Worm (Caenorhabditis elegans): Measurements from ENCODE around the gene srm-3.

Gene srm-3

DNA sequence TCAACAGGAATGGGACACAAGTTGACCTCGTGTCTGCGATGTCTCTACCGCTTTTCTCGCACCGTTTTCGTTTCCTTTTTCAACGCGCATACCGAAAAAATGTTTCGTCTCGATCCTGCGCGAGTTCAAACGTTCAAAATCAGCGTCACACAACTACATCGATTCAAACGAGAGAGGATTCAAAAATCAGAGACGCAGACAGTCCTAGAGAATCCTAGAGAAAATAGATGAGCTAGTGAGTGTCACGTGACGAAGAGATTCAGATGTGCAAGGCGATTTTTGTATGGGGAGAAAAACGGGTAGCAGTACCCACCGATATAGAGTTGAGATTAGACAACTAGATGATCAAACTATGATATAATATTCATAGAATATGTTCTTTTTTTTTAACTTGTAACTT lies 21.2 kb downstream of the srm-3 start (continued):
- peak; percentile 26 for TF ChIP-seq lin-13 (GFP tag; optimal IDR thresholded peaks at IDR 0.05)
- TF ChIP-seq nhr-129 (tag; optimal IDR thresholded peaks at IDR 0.05), result peak; percentile 65
- TF ChIP-seq zag-1 (tag; optimal IDR thresholded peaks at IDR 0.05), result no peak
- no peak for TF ChIP-seq peb-1 (tag; optimal IDR thresholded peaks at IDR 0.05)
- TF ChIP-seq F13H6.1 (tag; optimal IDR thresholded peaks at IDR 0.05), result peak; percentile 9
- TF ChIP-seq lin-39 (tag; optimal IDR thresholded peaks at IDR 0.05), result no peak
- TF ChIP-seq ceh-16 (tag; optimal IDR thresholded peaks at IDR 0.05), result no peak
- no peak for TF ChIP-seq ama-1 (optimal IDR thresholded peaks at IDR 0.05)
- no peak for TF ChIP-seq C34F6.9 (tag; optimal IDR thresholded peaks at IDR 0.05)
- peak; percentile 68 for TF ChIP-seq gmeb-1 (tag; optimal IDR thresholded peaks at IDR 0.05)
- TF ChIP-seq dmd-4 (tag; optimal IDR thresholded peaks at IDR 0.05), result no peak
- TF ChIP-seq blmp-1 (tag; optimal IDR thresholded peaks at IDR 0.05; ENCODE audit: insufficient read depth), result peak; percentile 61
- peak; percentile 81 for TF ChIP-seq nhr-21 (tag; optimal IDR thresholded peaks at IDR 0.05)

DNA sequence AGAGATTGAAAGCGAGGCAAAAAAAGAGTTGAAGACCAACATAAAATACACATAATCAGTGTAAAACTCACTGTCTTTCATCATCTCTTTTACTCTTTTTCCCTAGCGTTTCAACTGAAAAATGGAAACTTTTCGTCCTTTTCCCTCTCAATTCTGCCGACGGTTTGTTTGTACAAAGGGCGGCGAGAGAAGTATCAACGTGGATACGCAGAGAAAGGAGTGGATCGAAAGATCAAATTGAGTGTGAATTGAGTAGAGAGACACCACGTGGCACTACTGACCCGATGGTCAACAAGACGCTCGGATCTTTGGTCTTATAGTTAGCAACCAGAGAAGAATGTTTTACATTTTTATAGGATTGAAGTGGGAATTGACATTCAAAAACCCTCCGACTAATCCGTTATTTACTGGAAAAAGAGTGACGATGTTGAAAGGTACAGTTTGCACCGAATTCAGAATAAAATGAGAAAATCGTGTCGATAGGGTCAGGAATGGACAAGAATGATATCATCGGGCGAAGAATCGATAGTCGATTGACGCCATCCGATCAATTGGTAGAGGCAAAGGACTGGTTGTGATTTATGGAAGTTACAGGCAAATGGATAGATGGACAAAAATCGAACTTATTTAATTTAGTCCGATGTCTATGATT lies 22.3 kb downstream of the srm-3 start:
- TF ChIP-seq nhr-6 (tag; optimal IDR thresholded peaks at IDR 0.05), result peak; percentile 49
- TF ChIP-seq egl-27 (tag; optimal IDR thresholded peaks at IDR 0.05), result peak; percentile 37
- no peak for TF ChIP-seq zag-1 (tag; optimal IDR thresholded peaks at IDR 0.05)
- TF ChIP-seq F13H6.1 (tag; optimal IDR thresholded peaks at IDR 0.05), result peak; percentile 92
- TF ChIP-seq mab-5 (tag; optimal IDR thresholded peaks at IDR 0.05), result no peak
- TF ChIP-seq lin-13 (GFP tag; optimal IDR thresholded peaks at IDR 0.05), result peak; percentile 24
- TF ChIP-seq mbf-1 (tag; optimal IDR thresholded peaks at IDR 0.05), result no peak
- TF ChIP-seq ama-1 (optimal IDR thresholded peaks at IDR 0.05), result no peak
- TF ChIP-seq ceh-82 (tag; optimal IDR thresholded peaks at IDR 0.05), result no peak
- TF ChIP-seq Y55F3AM.14 (GFP tag; optimal IDR thresholded peaks at IDR 0.05), result no peak
- TF ChIP-seq nhr-10 (tag; optimal IDR thresholded peaks at IDR 0.05), result no peak
- peak; percentile 49 for TF ChIP-seq blmp-1 (tag; optimal IDR thresholded peaks at IDR 0.05; ENCODE audit: insufficient read depth)
- peak in 1 of 2 experiments; percentile 53 for TF ChIP-seq lsy-2 (tag; optimal IDR thresholded peaks at IDR 0.05)
- peak; percentile 45 for TF ChIP-seq gmeb-1 (tag; optimal IDR thresholded peaks at IDR 0.05)
- peak; percentile 45 for TF ChIP-seq ztf-4 (tag; optimal IDR thresholded peaks at IDR 0.05)
- peak; percentile 4 for TF ChIP-seq C34F6.9 (tag; optimal IDR thresholded peaks at IDR 0.05)
- TF ChIP-seq nhr-21 (tag; optimal IDR thresholded peaks at IDR 0.05), result no peak
- peak; percentile 79 for TF ChIP-seq nhr-25 (tag; optimal IDR thresholded peaks at IDR 0.05)
- TF ChIP-seq sma-9 (GFP tag; optimal IDR thresholded peaks at IDR 0.05), result peak; percentile 97
- TF ChIP-seq sma-9 (tag; optimal IDR thresholded peaks at IDR 0.05), result no peak
- TF ChIP-seq sem-4 (tag; optimal IDR thresholded peaks at IDR 0.05), result peak; percentile 24
- peak; percentile 89 for TF ChIP-seq nhr-129 (tag; optimal IDR thresholded peaks at IDR 0.05)
- no peak for TF ChIP-seq ZK546.5 (tag; optimal IDR thresholded peaks at IDR 0.05)
- peak; percentile 94 for TF ChIP-seq crh-2 (tag; optimal IDR thresholded peaks at IDR 0.05)
- peak; percentile 52 for TF ChIP-seq sma-3 (GFP tag; optimal IDR thresholded peaks at IDR 0.05)
- TF ChIP-seq snpc-4 (tag; optimal IDR thresholded peaks at IDR 0.05), result no peak
- no peak for TF ChIP-seq nhr-23 (tag; optimal IDR thresholded peaks at IDR 0.05)
- peak; percentile 58 for TF ChIP-seq fos-1 (tag; optimal IDR thresholded peaks at IDR 0.05)
- TF ChIP-seq mdl-1 (tag; optimal IDR thresholded peaks at IDR 0.05), result peak; percentile 50 to 75

DNA sequence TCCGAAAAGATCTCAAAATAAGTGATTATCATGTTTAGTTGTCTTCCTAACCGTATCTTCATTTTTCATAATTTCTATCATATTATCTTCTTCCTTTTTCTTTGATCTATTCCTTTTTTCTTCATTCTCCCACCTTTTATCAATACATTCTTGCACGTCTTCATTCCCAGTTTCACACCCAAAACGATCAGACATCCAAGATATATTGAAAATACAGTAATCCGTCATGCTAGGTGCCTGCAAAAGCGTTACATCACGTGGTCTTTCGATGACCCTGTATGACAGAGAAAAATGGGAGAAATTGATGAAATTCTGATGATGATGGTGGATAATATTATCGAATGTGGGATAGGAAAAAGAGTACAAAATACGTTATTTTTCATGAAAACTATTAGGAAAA lies 23.7 kb downstream of the srm-3 start:
- TF ChIP-seq elt-1 (tag; optimal IDR thresholded peaks at IDR 0.05) (no peak), crh-2 (tag; optimal IDR thresholded peaks at IDR 0.05) (peak; percentile 13), sma-3 (GFP tag; optimal IDR thresholded peaks at IDR 0.05) (peak; percentile 84), blmp-1 (tag; optimal IDR thresholded peaks at IDR 0.05; ENCODE audit: insufficient read depth) (peak; percentile 34), lin-13 (GFP tag; optimal IDR thresholded peaks at IDR 0.05) (no peak), Y55F3AM.14 (GFP tag; optimal IDR thresholded peaks at IDR 0.05) (peak; percentile 8), nhr-21 (tag; optimal IDR thresholded peaks at IDR 0.05) (peak; percentile 92), sma-9 (GFP tag; optimal IDR thresholded peaks at IDR 0.05) (peak; percentile 92), sma-9 (tag; optimal IDR thresholded peaks at IDR 0.05) (no peak), lsy-2 (tag; optimal IDR thresholded peaks at IDR 0.05) (peak in 1 of 2 experiments; percentile 81), nhr-25 (tag; optimal IDR thresholded peaks at IDR 0.05) (peak; percentile 73), nhr-129 (tag; optimal IDR thresholded peaks at IDR 0.05) (peak; percentile 45), mdl-1 (tag; optimal IDR thresholded peaks at IDR 0.05) (peak in 1 of 2 experiments; percentile 41), nhr-12 (tag; optimal IDR thresholded peaks at IDR 0.05) (no peak), gmeb-1 (tag; optimal IDR thresholded peaks at IDR 0.05) (peak; percentile 44), fos-1 (tag; optimal IDR thresholded peaks at IDR 0.05) (peak; percentile 39), nhr-237 (tag; optimal IDR thresholded peaks at IDR 0.05) (no peak), ztf-11 (tag; optimal IDR thresholded peaks at IDR 0.05) (no peak)

All from whole organism, L2 larva.